Worm (Caenorhabditis elegans): Measurements from ENCODE around the gene F32E10.8.

The F32E10.8 gene

DNA sequence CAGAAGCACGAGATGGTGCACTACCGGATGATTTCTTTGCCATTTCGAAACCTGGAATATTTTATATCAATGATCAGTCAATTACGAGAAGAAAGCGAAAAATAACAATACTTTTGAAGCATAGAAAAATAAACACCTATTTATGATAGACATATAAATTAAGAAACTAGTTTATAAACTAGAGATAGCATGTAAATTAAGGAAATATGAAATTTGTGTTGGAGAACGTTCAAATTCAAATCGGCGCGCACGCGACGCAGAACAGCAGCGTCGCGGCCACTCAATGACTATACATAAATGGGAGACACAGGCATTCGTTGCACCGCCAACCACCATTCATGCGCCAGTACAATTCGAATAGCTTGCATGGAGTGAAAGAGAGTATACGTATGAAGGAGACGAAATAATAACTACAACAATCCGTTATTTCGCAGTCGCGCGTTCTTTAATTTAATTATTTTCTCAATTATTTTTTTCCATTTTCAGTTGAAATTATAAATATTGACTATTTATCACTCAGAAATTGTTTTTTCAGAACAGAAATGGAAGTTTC is 12.7 kb downstream of the F32E10.8 start, which contains the start of the genes cec-5 and nol-10 (continued):
- TF ChIP-seq arid-1 (GFP tag; conservative IDR thresholded peaks at IDR 0.05) (peak; percentile 84), aha-1 (tag) (peak; percentile 98), F37D6.2 (tag; optimal IDR thresholded peaks at IDR 0.05) (peak; percentile 64), nhr-11 (tag; optimal IDR thresholded peaks at IDR 0.05) (peak; percentile 12), fkh-10 (GFP tag; optimal IDR thresholded peaks at IDR 0.05) (peak; percentile 34), dmd-8 (GFP tag; IDR thresholded peaks at IDR 0.05) (no peak), nhr-25 (tag; optimal IDR thresholded peaks at IDR 0.05; ENCODE audit: borderline replicate concordance, insufficient read depth) (peak; percentile 24), set-16 (GFP tag; IDR thresholded peaks at IDR 0.05) (no peak), mxl-3 (GFP tag; optimal IDR thresholded peaks at IDR 0.05) (no peak), ztf-7 (tag; optimal IDR thresholded peaks at IDR 0.05) (peak; percentile 48), hlh-30 (tag; optimal IDR thresholded peaks at IDR 0.05; ENCODE audit: insufficient read depth) (peak; percentile 84), ceh-28 (tag; optimal IDR thresholded peaks at IDR 0.05) (no peak), egl-27 (tag; optimal IDR thresholded peaks at IDR 0.05) (no peak), ces-1 (GFP tag; optimal IDR thresholded peaks at IDR 0.05) (peak; percentile 59), zag-1 (tag; optimal IDR thresholded peaks at IDR 0.05) (no peak), D1046.2 (GFP tag; IDR thresholded peaks at IDR 0.05) (no peak), dmd-6 (GFP tag; IDR thresholded peaks at IDR 0.05) (no peak), F26F4.8 (GFP tag; conservative IDR thresholded peaks at IDR 0.05) (no peak), zfp-2 (tag; optimal IDR thresholded peaks at IDR 0.05) (no peak), madf-5 (GFP tag; IDR thresholded peaks at IDR 0.05) (no peak), fos-1 (tag; optimal IDR thresholded peaks at IDR 0.05) (no peak), T20F7.1 (GFP tag; optimal IDR thresholded peaks at IDR 0.05) (peak; percentile 98), Y105C5A.15 (GFP tag; IDR thresholded peaks at IDR 0.05) (no peak)

- TF ChIP-seq aha-1 (tag) = peak; percentile 86
- TF ChIP-seq hmg-1.1 (GFP tag; IDR thresholded peaks at IDR 0.05) = peak; percentile 39; the same call in 1 of the 2 replicates
- no peak for TF ChIP-seq F10B5.3 (tag; optimal IDR thresholded peaks at IDR 0.05)
Measured at ce11 chrIV:7585273-7585882, 18.0 kb downstream of the F32E10.8 start.

DNA sequence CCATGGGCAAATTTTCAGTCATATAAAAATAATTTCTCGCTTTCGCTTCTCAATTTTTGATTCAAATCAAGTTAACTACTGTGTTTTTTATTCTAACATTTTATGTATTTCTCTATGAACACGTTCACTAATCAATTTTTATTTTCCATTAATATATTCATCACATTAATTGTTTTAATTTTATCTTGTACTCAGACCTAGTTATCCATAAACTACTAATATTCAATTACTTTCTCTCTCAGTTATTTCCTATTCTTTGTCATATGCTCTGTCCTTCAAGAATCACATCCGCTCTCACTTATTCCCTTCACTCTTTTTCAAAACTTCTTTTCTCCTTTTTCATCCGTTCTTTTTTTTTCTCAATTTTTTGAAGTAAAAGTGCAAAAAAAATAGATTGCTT is 19.6 kb downstream of the F32E10.8 start:
- peak; percentile 61 for TF ChIP-seq ces-1 (GFP tag; optimal IDR thresholded peaks at IDR 0.05)
- TF ChIP-seq fkh-10 (GFP tag; optimal IDR thresholded peaks at IDR 0.05) = peak; percentile 50
- no peak for TF ChIP-seq unc-62 (GFP tag; optimal IDR thresholded peaks at IDR 0.05 in 1 of 2)
- no peak for TF ChIP-seq unc-62 (tag; optimal IDR thresholded peaks at IDR 0.05)

DNA sequence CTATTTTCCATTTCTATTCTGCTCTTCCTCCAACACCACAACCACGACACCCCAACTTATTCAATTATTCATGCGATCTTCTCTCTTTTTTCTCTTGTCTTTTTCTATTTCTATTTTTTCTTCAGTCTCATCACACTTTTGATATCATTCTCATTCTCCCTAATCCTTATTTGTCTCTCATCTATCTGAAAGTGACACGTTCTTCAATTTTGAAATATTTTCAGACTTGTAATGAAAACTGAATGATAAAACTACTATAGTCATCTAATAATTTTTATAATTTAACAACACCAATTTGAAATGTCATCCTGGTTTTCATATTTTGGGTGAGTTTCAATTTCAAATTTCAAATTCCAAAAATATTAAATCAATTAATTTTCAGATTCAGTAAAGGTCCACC is 21.2 kb downstream of the F32E10.8 start, which contains the start of gene cla-1:
Gene cla-1 (plus strand): TSS at position 301 of the 400 bp plus-strand sequence.
- TF ChIP-seq unc-62 (GFP tag; optimal IDR thresholded peaks at IDR 0.05 in 1 of 2) (peak in 1 of 2 experiments; percentile 61), unc-62 (tag; optimal IDR thresholded peaks at IDR 0.05) (no peak), ceh-20 (GFP tag; IDR thresholded peaks at IDR 0.05) (no peak), pqm-1 (tag; optimal IDR thresholded peaks at IDR 0.05) (no peak), nhr-42 (GFP tag; IDR thresholded peaks at IDR 0.05) (no peak)

DNA sequence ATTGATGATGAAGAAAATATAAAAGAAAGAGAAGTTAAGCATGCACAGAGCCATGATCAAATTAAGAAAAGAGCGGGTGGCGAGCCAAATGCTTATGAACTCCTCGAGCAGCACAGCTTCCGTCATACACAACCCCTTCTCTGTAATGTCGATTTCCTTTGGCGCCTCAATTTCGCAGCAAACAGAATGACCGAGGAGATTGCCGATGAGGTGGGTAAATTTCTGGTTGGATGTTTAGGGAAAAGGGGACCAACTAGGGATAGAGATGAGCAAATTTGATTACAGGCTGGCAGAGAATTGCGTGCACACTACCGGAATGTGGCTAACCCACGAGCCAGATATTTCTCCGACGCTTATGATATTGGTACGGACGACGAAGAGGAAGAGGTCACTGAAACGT is 38.0 kb downstream of the F32E10.8 start:
- TF ChIP-seq F37D6.2 (tag; optimal IDR thresholded peaks at IDR 0.05) (no peak), unc-62 (GFP tag; optimal IDR thresholded peaks at IDR 0.05 in 1 of 2) (peak in 1 of 2 experiments; percentile 89), unc-62 (tag; optimal IDR thresholded peaks at IDR 0.05) (no peak)

DNA sequence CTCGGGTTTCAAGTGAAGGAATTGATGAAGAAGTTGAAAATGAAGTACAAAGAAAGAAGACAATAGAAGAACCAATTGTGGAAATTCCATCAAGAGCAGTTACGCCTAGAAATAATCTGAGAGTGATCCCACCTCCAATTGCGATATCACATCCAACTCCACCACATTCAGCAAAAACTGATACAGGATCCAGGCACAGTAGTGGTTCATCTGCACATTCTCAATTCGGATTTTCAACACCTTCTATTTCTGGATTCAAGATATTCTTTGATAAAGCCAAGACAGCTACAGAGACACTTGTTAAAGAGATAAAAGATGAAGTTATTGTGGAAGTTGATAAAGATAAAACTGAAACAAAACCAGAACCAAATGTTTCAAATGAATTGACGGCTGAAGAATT is 40.7 kb downstream of the F32E10.8 start:
- TF ChIP-seq egl-43 (GFP tag; IDR thresholded peaks at IDR 0.05) (no peak), saeg-2 (GFP tag; IDR thresholded peaks at IDR 0.05) (no peak), unc-62 (GFP tag; optimal IDR thresholded peaks at IDR 0.05 in 1 of 2) (peak in 1 of 2 experiments; percentile 90), unc-62 (tag; optimal IDR thresholded peaks at IDR 0.05) (no peak), F44E2.7 (GFP tag; IDR thresholded peaks at IDR 0.05) (no peak), snpc-4 (tag; optimal IDR thresholded peaks at IDR 0.05) (no peak), nhr-77 (tag; optimal IDR thresholded peaks at IDR 0.05) (no peak)
